Fruit fly (Drosophila melanogaster) Kc167 (cell line): ENCODE results near the gene Alg2.

ENCODE experiments used
- Myc ChIP-seq: fragments of >200 bp; optimal IDR thresholded peaks from 2 replicates; lab custom pipeline; 2017; ENCODE audit warnings: missing external identifiers
- Sin3A ChIP-seq: fragments of >200 bp; optimal IDR thresholded peaks from 2 replicates; lab custom pipeline; 2018; ENCODE audit warnings: missing external identifiers
- psq ChIP-seq: fragments of >200 bp; optimal IDR thresholded peaks from 2 replicates; lab custom pipeline; 2017; ENCODE audit warnings: missing external identifiers
- ttk ChIP-seq: sonication (Bioruptor generic); optimal IDR thresholded peaks from 2 replicates; lab custom pipeline; 2017; ENCODE audit warnings: missing external identifiers

DNA sequence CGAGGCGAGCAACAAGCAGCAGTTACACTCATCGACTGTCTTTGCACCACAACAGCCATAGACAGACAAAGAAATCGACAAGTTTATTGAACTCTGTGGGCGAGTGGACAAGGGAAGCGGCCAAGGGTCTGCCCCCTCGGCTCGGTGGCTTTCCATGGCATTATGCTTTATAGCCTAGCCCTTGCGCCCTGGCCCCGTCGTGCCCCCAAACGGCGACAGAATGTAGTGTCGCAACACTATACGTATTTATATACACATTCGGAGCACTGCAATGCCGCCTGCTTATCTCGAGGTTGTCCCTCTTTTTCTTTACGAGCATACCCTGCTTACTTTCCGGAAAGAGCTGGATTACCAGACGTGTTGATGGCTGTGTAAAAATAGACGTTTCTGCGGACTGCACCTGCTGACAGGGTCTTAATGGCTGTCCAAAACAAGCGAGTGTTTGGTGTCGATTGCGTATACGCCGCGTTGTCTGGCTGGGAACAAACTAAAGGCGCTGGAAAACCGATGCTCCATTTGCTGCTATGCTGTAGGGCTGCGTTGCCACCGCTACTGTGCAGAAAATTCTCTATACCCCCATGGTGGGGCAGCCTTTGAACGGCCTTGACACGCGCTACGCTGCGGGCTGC, 20.8 kb upstream of the Alg2 start:
- TF ChIP-seq ttk (lab: Kevin White, UChicago) (no peak), psq (lab: Kevin White, UChicago) (no peak), Myc (lab: Kevin White, UChicago) (no peak), Sin3A (lab: Kevin White, UChicago) (no peak)
